Fruit fly (Drosophila melanogaster): ENCODE results near the gene CG9853.

The CG9853 gene

dm6 chr3R:4390133-4390532, 11.7 kb downstream of the CG9853 start, which contains the start of gene CG14646 (continued):
- no peak for TF ChIP-seq CG9876 (GFP tag; optimal IDR thresholded peaks at IDR 0.05)
- TF ChIP-seq E2f2 (GFP tag; IDR thresholded peaks at IDR 0.05) = peak; percentile 96
- TF ChIP-seq chm (GFP tag; IDR thresholded peaks at IDR 0.05) = no peak; the same call in 1 of the 2 replicates
- TF ChIP-seq CG11398 (GFP tag; optimal IDR thresholded peaks at IDR 0.05) = peak; percentile 2
- peak; percentile 92 for TF ChIP-seq CG34224 (GFP tag; IDR thresholded peaks at IDR 0.05; ENCODE audit: partially characterized antibody)
- peak; percentile 86 for TF ChIP-seq Dll (GFP tag; IDR thresholded peaks at IDR 0.05; ENCODE audit: partially characterized antibody)
- TF ChIP-seq stwl (tag; optimal IDR thresholded peaks at IDR 0.05) = peak; percentile 13
- TF ChIP-seq Blimp-1 (GFP tag; optimal IDR thresholded peaks at IDR 0.05) = no peak
- peak; percentile 85; the same call in 2 of the 3 replicates for TF ChIP-seq mld (GFP tag; IDR thresholded peaks at IDR 0.05; ENCODE audit: partially characterized antibody)
- TF ChIP-seq CG10209 (GFP tag; optimal IDR thresholded peaks at IDR 0.05) = no peak
- no peak for TF ChIP-seq fd3F (GFP tag; optimal IDR thresholded peaks at IDR 0.05)
- peak; percentile 55 for TF ChIP-seq CG4617 (GFP tag; optimal IDR thresholded peaks at IDR 0.05; ENCODE audit: borderline replicate concordance)
- TF ChIP-seq Ets97D (GFP tag; optimal IDR thresholded peaks at IDR 0.05) = peak; percentile 24
- TF ChIP-seq CG8089 (GFP tag; optimal IDR thresholded peaks at IDR 0.05) = no peak
- peak; percentile 70 for TF ChIP-seq nerfin-2 (GFP tag; IDR thresholded peaks at IDR 0.05; ENCODE audit: partially characterized antibody)
- no peak for TF ChIP-seq ash1 (GFP tag; optimal IDR thresholded peaks at IDR 0.05)
- TF ChIP-seq CG2129 (GFP tag; IDR thresholded peaks at IDR 0.05; ENCODE audit: partially characterized antibody) = peak; percentile 72
- no peak for TF ChIP-seq crp (GFP tag; optimal IDR thresholded peaks at IDR 0.05)
- peak; percentile 79 for TF ChIP-seq CG5180 (GFP tag; optimal IDR thresholded peaks at IDR 0.05)
- peak; percentile 61 for TF ChIP-seq CG2116 (GFP tag; optimal IDR thresholded peaks at IDR 0.05)
- TF ChIP-seq CTCF (GFP tag; optimal IDR thresholded peaks at IDR 0.05) = no peak
- peak; percentile 92 for TF ChIP-seq amos (GFP tag; IDR thresholded peaks at IDR 0.05; ENCODE audit: partially characterized antibody)
- peak; percentile 83 for TF ChIP-seq HLH4C (GFP tag; IDR thresholded peaks at IDR 0.05; ENCODE audit: partially characterized antibody)
- TF ChIP-seq Myb (GFP tag; optimal IDR thresholded peaks at IDR 0.05) = peak; percentile 15
- no peak for TF ChIP-seq corto (GFP tag; optimal IDR thresholded peaks at IDR 0.05)
- no peak for TF ChIP-seq Eip74EF (GFP tag; optimal IDR thresholded peaks at IDR 0.05)
- no peak for TF ChIP-seq sqz (GFP tag; optimal IDR thresholded peaks at IDR 0.05)
- peak; percentile 86 for TF ChIP-seq Sry-δ (GFP tag; optimal IDR thresholded peaks at IDR 0.05)
- TF ChIP-seq CG18764 (GFP tag; optimal IDR thresholded peaks at IDR 0.05) = no peak
- TF ChIP-seq CG42726 (GFP tag; IDR thresholded peaks at IDR 0.05; ENCODE audit: partially characterized antibody) = peak; percentile 54; the same call in 1 of the 2 replicates
- TF ChIP-seq bbx (GFP tag; IDR thresholded peaks at IDR 0.05; ENCODE audit: partially characterized antibody) = peak; percentile 92
- no peak for TF ChIP-seq dmrt11E (tag; optimal IDR thresholded peaks at IDR 0.05)
- TF ChIP-seq psq (GFP tag; optimal IDR thresholded peaks at IDR 0.05) = no peak
- TF ChIP-seq unc-4 (GFP tag; IDR thresholded peaks at IDR 0.05; ENCODE audit: partially characterized antibody) = peak; percentile 94
- TF ChIP-seq HHEX (GFP tag; optimal IDR thresholded peaks at IDR 0.05) = no peak
- no peak for TF ChIP-seq Antp (GFP tag; optimal IDR thresholded peaks at IDR 0.05)
- TF ChIP-seq gro (GFP tag; optimal IDR thresholded peaks at IDR 0.05) = no peak
- TF ChIP-seq CG10959 (GFP tag; IDR thresholded peaks at IDR 0.05) = no peak
- TF ChIP-seq CG4424 (GFP tag; optimal IDR thresholded peaks at IDR 0.05) = no peak
- TF ChIP-seq ken (GFP tag; IDR thresholded peaks at IDR 0.05) = no peak
- TF ChIP-seq Dp (GFP tag; optimal IDR thresholded peaks at IDR 0.05) = peak; percentile 93
- no peak for TF ChIP-seq Mes4 (GFP tag; optimal IDR thresholded peaks at IDR 0.05)
- no peak for TF ChIP-seq CG13424 (tag; optimal IDR thresholded peaks at IDR 0.05)

Measured in whole organism, embryonic.